Fruit fly (Drosophila melanogaster) whole organism, embryonic: ENCODE measurements around the gene CG31974.

Experiments
- ATbp ChIP-seq: fragments of 200-800 bp; sonication (Bioruptor generic); optimal IDR thresholded peaks from 2 replicates; lab custom pipeline; 2017; ENCODE audit warnings: missing biosample characterization, mild to moderate bottlenecking, missing genetic modification characterization, missing genetic modification reagents
- Atf-2 ChIP-seq: fragments of 200-800 bp; sonication (Bioruptor generic); optimal IDR thresholded peaks from 2 replicates; lab custom pipeline; 2016; ENCODE audit warnings: missing biosample characterization, missing genetic modification characterization
- Bteb2 ChIP-seq: fragments of 200-800 bp; sonication (Bioruptor generic); optimal IDR thresholded peaks from 2 replicates; lab custom pipeline; 2016; ENCODE audit warnings: missing biosample characterization, missing genetic modification characterization
- CG10267 ChIP-seq: fragments of 200-800 bp; sonication (Bioruptor generic); optimal IDR thresholded peaks from 2 replicates; lab custom pipeline; 2018; ENCODE audit warnings: missing biosample characterization, mild to moderate bottlenecking, missing genetic modification characterization, moderate library complexity
- CG11560 ChIP-seq: fragments of 200-800 bp; sonication (Bioruptor generic); IDR thresholded peaks from 3 replicates; pipeline ENCODE4 v1.3.6; 2022; ENCODE audit warnings: missing biosample characterization, missing genetic modification characterization
- CG12391 ChIP-seq: fragments of 200-800 bp; sonication (Bioruptor generic); optimal IDR thresholded peaks from 3 replicates; lab custom pipeline; 2018; ENCODE audit warnings: missing biosample characterization, mild to moderate bottlenecking, missing genetic modification characterization, moderate library complexity
- CG1529 ChIP-seq: fragments of 200-800 bp; sonication (Bioruptor generic); optimal IDR thresholded peaks from 3 replicates; lab custom pipeline; 2018; ENCODE audit warnings: missing biosample characterization, missing genetic modification characterization
- CG15514 ChIP-seq: fragments of 200-800 bp; sonication (Bioruptor generic); optimal IDR thresholded peaks from 3 replicates; lab custom pipeline; 2017; ENCODE audit warnings: missing biosample characterization, missing genetic modification characterization, mild to moderate bottlenecking, moderate library complexity, missing genetic modification reagents
- CG16863 ChIP-seq: fragments of 200-800 bp; sonication (Bioruptor generic); optimal IDR thresholded peaks from 3 replicates; lab custom pipeline; 2016; ENCODE audit warnings: missing biosample characterization, missing genetic modification characterization
- CG17568 ChIP-seq: fragments of 200-800 bp; sonication (Bioruptor generic); optimal IDR thresholded peaks from 2 replicates; lab custom pipeline; 2018; ENCODE audit warnings: missing biosample characterization, mild to moderate bottlenecking, missing genetic modification characterization, moderate library complexity
- CG17829 ChIP-seq: fragments of 200-800 bp; optimal IDR thresholded peaks from 2 replicates; lab custom pipeline; 2019; ENCODE audit warnings: missing biosample characterization, mild to moderate bottlenecking, missing genetic modification characterization, moderate library complexity
- CG2116 ChIP-seq: fragments of 200-800 bp; sonication (Bioruptor generic); optimal IDR thresholded peaks from 3 replicates; lab custom pipeline; 2018; ENCODE audit warnings: missing biosample characterization, mild to moderate bottlenecking, missing genetic modification characterization
- CG2712 ChIP-seq: fragments of 200-800 bp; optimal IDR thresholded peaks from 3 replicates; lab custom pipeline; 2019; ENCODE audit warnings: missing biosample characterization, mild to moderate bottlenecking, missing genetic modification characterization, moderate library complexity
- CG42726 ChIP-seq: fragments of 200-800 bp; sonication (Bioruptor generic); IDR thresholded peaks from 2 replicates; pipeline ENCODE4 v1.3.6; 2022; ENCODE audit warnings: missing biosample characterization, missing genetic modification characterization; ENCODE audit not compliant: partially characterized antibody
- CG6813 ChIP-seq: fragments of 200-800 bp; sonication (Bioruptor generic); optimal IDR thresholded peaks from 2 replicates; lab custom pipeline; 2017; ENCODE audit warnings: missing biosample characterization, missing genetic modification characterization, mild to moderate bottlenecking, moderate library complexity, missing genetic modification reagents
- CG6854 ChIP-seq: fragments of 200-800 bp; sonication (Bioruptor generic); optimal IDR thresholded peaks from 3 replicates; lab custom pipeline; 2017; ENCODE audit warnings: missing biosample characterization, mild to moderate bottlenecking, missing genetic modification characterization
- CG7372 ChIP-seq: fragments of 200-800 bp; sonication (Bioruptor generic); IDR thresholded peaks from 2 replicates; pipeline ENCODE4 v1.3.6; 2022; ENCODE audit warnings: missing biosample characterization, missing genetic modification characterization
- CG8765 ChIP-seq: fragments of 200-800 bp; sonication (Bioruptor generic); IDR thresholded peaks from 2 replicates; pipeline ENCODE4 v1.3.6; 2022; ENCODE audit warnings: missing biosample characterization, missing genetic modification characterization
- CkIIα-i1 ChIP-seq: fragments of 200-800 bp; sonication (Bioruptor generic); IDR thresholded peaks from 2 replicates; pipeline ENCODE4 v1.3.6; 2022; ENCODE audit warnings: missing biosample characterization, missing genetic modification characterization
- Dp ChIP-seq: fragments of 200-800 bp; sonication (Bioruptor generic); optimal IDR thresholded peaks from 2 replicates; lab custom pipeline; 2018; ENCODE audit warnings: missing biosample characterization, mild to moderate bottlenecking, missing genetic modification characterization, moderate library complexity
- Lhr ChIP-seq: fragments of 200-800 bp; sonication (Bioruptor generic); optimal IDR thresholded peaks from 3 replicates; lab custom pipeline; 2017; ENCODE audit warnings: mild to moderate bottlenecking, missing biosample characterization, missing genetic modification reagents, missing genetic modification characterization
- Lpt ChIP-seq: fragments of >200 bp; optimal IDR thresholded peaks from 2 replicates; lab custom pipeline; 2018; ENCODE audit warnings: missing biosample characterization, missing genetic modification characterization
- Max ChIP-seq: fragments of 200-800 bp; sonication (Bioruptor generic); optimal IDR thresholded peaks from 2 replicates; lab custom pipeline; 2016; ENCODE audit warnings: missing biosample characterization, mild to moderate bottlenecking, missing genetic modification characterization
- Nf-YC ChIP-seq: fragments of 200-800 bp; optimal IDR thresholded peaks from 3 replicates; lab custom pipeline; 2019; ENCODE audit warnings: missing biosample characterization, mild to moderate bottlenecking, missing genetic modification characterization, moderate library complexity
- Pdp1 ChIP-seq, 2 experiments: fragments of 200-800 bp; sonication (Bioruptor generic); optimal IDR thresholded peaks; 3 replicates each; lab custom pipeline; 2016; ENCODE audit warnings: missing biosample characterization in 2 of 2, missing genetic modification characterization in 2 of 2, mild to moderate bottlenecking in 1 of 2, moderate library complexity in 1 of 2
- Sox100B ChIP-seq: fragments of 200-800 bp; sonication (Bioruptor generic); optimal IDR thresholded peaks from 3 replicates; lab custom pipeline; 2018; ENCODE audit warnings: missing biosample characterization, mild to moderate bottlenecking, missing genetic modification characterization
- Vsx1 ChIP-seq: fragments of 200-800 bp; sonication (Bioruptor generic); optimal IDR thresholded peaks from 2 replicates; lab custom pipeline; 2017; ENCODE audit warnings: missing biosample characterization, mild to moderate bottlenecking, missing genetic modification characterization, missing genetic modification reagents
- YL-1 ChIP-seq: fragments of 200-800 bp; sonication (Bioruptor generic); optimal IDR thresholded peaks from 3 replicates; lab custom pipeline; 2017; ENCODE audit warnings: missing biosample characterization, mild to moderate bottlenecking, missing genetic modification characterization
- az2 ChIP-seq: fragments of 200-800 bp; sonication (Bioruptor generic); optimal IDR thresholded peaks from 3 replicates; lab custom pipeline; 2016; ENCODE audit warnings: missing biosample characterization, missing genetic modification characterization
- chm ChIP-seq: fragments of 200-800 bp; sonication (Bioruptor generic); IDR thresholded peaks from 2 replicates; pipeline ENCODE4 v1.3.6; 2022; ENCODE audit warnings: missing biosample characterization, missing genetic modification characterization
- da ChIP-seq: fragments of 200-800 bp; sonication (Bioruptor generic); optimal IDR thresholded peaks from 2 replicates; lab custom pipeline; 2016; ENCODE audit warnings: missing biosample characterization, missing genetic modification characterization
- danr ChIP-seq: fragments of 200-800 bp; sonication (Bioruptor generic); IDR thresholded peaks from 2 replicates; pipeline ENCODE4 v1.3.6; 2022; ENCODE audit warnings: missing biosample characterization, missing genetic modification characterization
- dm ChIP-seq: fragments of 200-800 bp; sonication (Bioruptor generic); optimal IDR thresholded peaks from 3 replicates; lab custom pipeline; 2016; ENCODE audit warnings: missing biosample characterization, missing genetic modification characterization
- dpn ChIP-seq, 2 experiments: fragments of 200-800 bp; sonication (Bioruptor generic); optimal IDR thresholded peaks; 3 replicates each; lab custom pipeline; 2016; ENCODE audit warnings: missing biosample characterization in 2 of 2, missing genetic modification characterization in 2 of 2
- ewg ChIP-seq: fragments of 200-800 bp; sonication (Bioruptor generic); optimal IDR thresholded peaks from 3 replicates; lab custom pipeline; 2017; ENCODE audit warnings: mild to moderate bottlenecking, missing biosample characterization, missing genetic modification reagents, missing genetic modification characterization
- fd3F ChIP-seq: fragments of 200-800 bp; sonication (Bioruptor generic); optimal IDR thresholded peaks from 2 replicates; lab custom pipeline; 2018; ENCODE audit warnings: missing biosample characterization, mild to moderate bottlenecking, missing genetic modification characterization, moderate library complexity
- lov ChIP-seq, 2 experiments: fragments of 200-800 bp in 1 of 2; fragments of >200 bp in 1 of 2; sonication (Bioruptor generic) in 1 of 2; IDR thresholded peaks in 1 of 2; optimal IDR thresholded peaks in 1 of 2; 2 replicates in 1 of 2; 3 replicates in 1 of 2; pipeline versions ENCODE4 v1.3.6 to Lab custom; 2017 to 2022; ENCODE audit warnings: missing biosample characterization in 1 of 2, missing genetic modification characterization in 1 of 2
- nmo ChIP-seq: fragments of 200-800 bp; sonication (Bioruptor generic); optimal IDR thresholded peaks from 2 replicates; lab custom pipeline; 2018; ENCODE audit warnings: missing biosample characterization, mild to moderate bottlenecking, missing genetic modification characterization, moderate library complexity
- onecut ChIP-seq: fragments of 200-800 bp; sonication (Bioruptor generic); IDR thresholded peaks from 2 replicates; pipeline ENCODE4 v1.3.6; 2022; ENCODE audit warnings: missing biosample characterization, missing genetic modification characterization
- ranshi ChIP-seq: fragments of 200-800 bp; sonication (Bioruptor generic); IDR thresholded peaks from 2 replicates; pipeline ENCODE4 v1.3.6; 2022; ENCODE audit warnings: missing biosample characterization, missing genetic modification characterization
- sc ChIP-seq, 3 experiments: fragments of >200 bp in 2 of 3; fragments of 200-800 bp in 1 of 3; sonication (Bioruptor generic) in 1 of 3; optimal IDR thresholded peaks; 2 replicates in 2 of 3; 3 replicates in 1 of 3; lab custom pipeline; 2017; ENCODE audit warnings: mild to moderate bottlenecking in 1 of 3, missing biosample characterization in 1 of 3, missing genetic modification characterization in 1 of 3, missing genetic modification reagents in 1 of 3
- so ChIP-seq: fragments of 200-800 bp; sonication (Bioruptor generic); IDR thresholded peaks from 3 replicates; pipeline ENCODE4 v1.3.6; 2022; ENCODE audit warnings: missing biosample characterization, missing genetic modification characterization
- sug ChIP-seq: fragments of 200-800 bp; optimal IDR thresholded peaks from 2 replicates; lab custom pipeline; 2019; ENCODE audit warnings: missing biosample characterization, mild to moderate bottlenecking, missing genetic modification characterization, moderate library complexity
- tap ChIP-seq: fragments of 200-800 bp; optimal IDR thresholded peaks from 3 replicates; lab custom pipeline; 2019; ENCODE audit warnings: missing biosample characterization, mild to moderate bottlenecking, missing genetic modification characterization, moderate library complexity
- tgo ChIP-seq: fragments of 200-800 bp; sonication (Bioruptor generic); IDR thresholded peaks from 3 replicates; pipeline ENCODE4 v1.3.6; 2022; ENCODE audit warnings: missing biosample characterization, missing genetic modification characterization
- tio ChIP-seq: fragments of 200-800 bp; sonication (Bioruptor generic); optimal IDR thresholded peaks from 2 replicates; lab custom pipeline; 2017; ENCODE audit warnings: missing biosample characterization, missing genetic modification characterization, inconsistent platforms
- tll ChIP-seq, 2 experiments: fragments of 200-800 bp in 1 of 2; fragments of >200 bp in 1 of 2; sonication (Bioruptor generic) in 1 of 2; optimal IDR thresholded peaks; 2 replicates each; lab custom pipeline; 2017 to 2019; ENCODE audit warnings: missing biosample characterization in 2 of 2, missing genetic modification characterization in 2 of 2, mild to moderate bottlenecking in 1 of 2, moderate library complexity in 1 of 2
- trem ChIP-seq: fragments of 200-800 bp; optimal IDR thresholded peaks from 3 replicates; lab custom pipeline; 2019; ENCODE audit warnings: missing biosample characterization, mild to moderate bottlenecking, missing genetic modification characterization, moderate library complexity
- twi ChIP-seq: fragments of 200-800 bp; optimal IDR thresholded peaks from 2 replicates; lab custom pipeline; 2019; ENCODE audit warnings: missing biosample characterization, mild to moderate bottlenecking, missing genetic modification characterization, moderate library complexity

The CG31974 gene

DNA sequence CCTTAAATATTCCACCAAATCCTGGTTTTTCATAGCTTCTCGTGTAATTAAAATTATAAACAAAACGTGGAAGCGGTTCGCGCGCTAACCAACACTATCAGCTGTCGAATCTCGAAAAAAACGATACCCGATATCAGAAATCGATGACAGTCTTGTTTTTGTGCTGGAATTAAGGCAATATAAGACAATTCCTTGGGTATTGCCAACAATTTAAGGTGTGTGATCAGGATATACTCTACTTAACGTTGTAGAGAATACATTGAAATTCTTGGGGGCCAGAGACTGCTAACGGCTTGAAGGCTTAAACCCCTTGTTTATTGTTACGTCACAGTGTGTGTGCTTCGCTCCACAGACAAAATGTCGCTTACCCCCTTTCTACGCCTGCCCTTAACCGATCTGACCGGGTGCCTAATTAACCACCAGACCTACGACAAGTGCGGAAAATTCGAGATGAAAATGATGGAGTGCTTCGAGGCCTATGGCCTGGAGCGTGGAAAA, 12.4 kb upstream of the CG31974 start, which contains the start of gene Pus10 (continued):
- no peak for TF ChIP-seq twi (tag; lab: Kevin White, UChicago)
- no peak for TF ChIP-seq Sox100B (GFP tag; lab: Kevin White, UChicago)
- peak; percentile 55 for TF ChIP-seq YL-1 (GFP tag; lab: Kevin White, UChicago)
- TF ChIP-seq ATbp (GFP tag; lab: Kevin White, UChicago): no peak
- no peak for TF ChIP-seq CG7372 (GFP tag; lab: Robert Waterston, UW)
- no peak for TF ChIP-seq tgo (GFP tag; lab: Robert Waterston, UW)
- no peak for TF ChIP-seq Bteb2
- peak; percentile 1 for TF ChIP-seq Nf-YC (tag; lab: Kevin White, UChicago)
- TF ChIP-seq Lhr (GFP tag; lab: Kevin White, UChicago): no peak
- TF ChIP-seq CkIIα-i1 (GFP tag; lab: Robert Waterston, UW): no peak
- no peak for TF ChIP-seq CG17568
- no peak for TF ChIP-seq tll (GFP tag; optimal IDR thresholded peaks at IDR 0.05; lab: Kevin White, UChicago)
- no peak for TF ChIP-seq da (GFP tag; lab: Kevin White, UChicago)
- TF ChIP-seq CG17829 (tag; lab: Kevin White, UChicago): no peak
- peak; percentile 50 for TF ChIP-seq Vsx1 (GFP tag; lab: Kevin White, UChicago)
- TF ChIP-seq Dp (GFP tag; lab: Kevin White, UChicago): peak; percentile 38
- peak; percentile 2 for TF ChIP-seq CG12391 (tag; lab: Kevin White, UChicago)
- TF ChIP-seq sug: peak; percentile 16
- TF ChIP-seq ranshi: no peak
- TF ChIP-seq Pdp1 (GFP tag; optimal IDR thresholded peaks at IDR 0.05; lab: Kevin White, UChicago): peak in 1 of 2 experiments; percentile 99
- TF ChIP-seq az2 (GFP tag; lab: Kevin White, UChicago): no peak
- TF ChIP-seq tio (GFP tag; lab: Kevin White, UChicago): no peak
- peak; percentile 27 for TF ChIP-seq Max (GFP tag; lab: Kevin White, UChicago)
- TF ChIP-seq CG11560 (tag; lab: Robert Waterston, UW): no peak
- TF ChIP-seq danr (GFP tag; lab: Robert Waterston, UW): no peak
- TF ChIP-seq onecut (GFP tag; lab: Robert Waterston, UW): peak; percentile 14; the same call in 1 of the 2 replicates
- TF ChIP-seq dm (GFP tag; lab: Kevin White, UChicago): peak; percentile 82
- no peak for TF ChIP-seq CG1529 (GFP tag; lab: Kevin White, UChicago)
- TF ChIP-seq Atf-2 (GFP tag; lab: Kevin White, UChicago): no peak
- no peak for TF ChIP-seq chm
- TF ChIP-seq Lpt (GFP tag; lab: Kevin White, UChicago): no peak
- no peak for TF ChIP-seq CG16863 (GFP tag; lab: Kevin White, UChicago)
- TF ChIP-seq CG8765 (GFP tag; lab: Robert Waterston, UW): no peak
- no peak for TF ChIP-seq CG6813 (GFP tag; lab: Kevin White, UChicago)
- TF ChIP-seq CG2712 (tag; lab: Kevin White, UChicago): no peak
- peak; percentile 13 for TF ChIP-seq ewg (GFP tag; lab: Kevin White, UChicago)
- TF ChIP-seq nmo: peak; percentile 6
- TF ChIP-seq CG10267 (tag; lab: Kevin White, UChicago): peak; percentile 95
- peak; percentile 17 for TF ChIP-seq trem (tag; lab: Kevin White, UChicago)
- TF ChIP-seq dpn (GFP tag; optimal IDR thresholded peaks at IDR 0.05; lab: Kevin White, UChicago): peak in 1 of 2 experiments; percentile 0
- TF ChIP-seq tap (tag; lab: Kevin White, UChicago): no peak
- no peak for TF ChIP-seq CG6854
- TF ChIP-seq so (GFP tag; lab: Robert Waterston, UW): no peak
- no peak for TF ChIP-seq lov (optimal IDR thresholded peaks at IDR 0.05; lab: Kevin White, UChicago)
- TF ChIP-seq lov (GFP tag; IDR thresholded peaks at IDR 0.05; lab: Robert Waterston, UW): no peak
- peak; percentile 54 for TF ChIP-seq CG15514
- no peak for TF ChIP-seq fd3F (GFP tag; lab: Kevin White, UChicago)
- TF ChIP-seq CG2116 (GFP tag; lab: Kevin White, UChicago): peak; percentile 39
- no peak for TF ChIP-seq sc (optimal IDR thresholded peaks at IDR 0.05; lab: Kevin White, UChicago)
- TF ChIP-seq sc (GFP tag; optimal IDR thresholded peaks at IDR 0.05; lab: Kevin White, UChicago): no peak
- TF ChIP-seq CG42726 (GFP tag; lab: Robert Waterston, UW): no peak
